Fruit fly (Drosophila melanogaster) whole organism, wandering third instar larva: ENCODE results near the gene RhoGAP71E.

Experiments
- Abd-B ChIP-seq: fragments of >200 bp; optimal IDR thresholded peaks from 2 replicates; lab custom pipeline; 2017; ENCODE audit warnings: missing biosample characterization, missing genetic modification characterization
- CG9705 ChIP-seq: fragments of 200-800 bp; sonication (Bioruptor generic); optimal IDR thresholded peaks from 2 replicates; lab custom pipeline; 2018; ENCODE audit warnings: missing biosample characterization, mild to moderate bottlenecking, missing genetic modification characterization
- CrebA ChIP-seq: fragments of 200-800 bp; sonication (Bioruptor generic); optimal IDR thresholded peaks from 2 replicates; lab custom pipeline; 2016; ENCODE audit warnings: missing biosample characterization, mild to moderate bottlenecking, missing genetic modification characterization, borderline replicate concordance
- Dfd ChIP-seq: fragments of >200 bp; optimal IDR thresholded peaks from 2 replicates; lab custom pipeline; 2017; ENCODE audit warnings: missing biosample characterization, missing genetic modification characterization
- Dif ChIP-seq: fragments of 200-275, 200-300 bp; sonication (Bioruptor generic); optimal IDR thresholded peaks from 2 replicates; lab custom pipeline; 2018; ENCODE audit warnings: missing biosample characterization, missing genetic modification characterization; ENCODE audit not compliant: partially characterized antibody
- GATAd ChIP-seq: sonication (Bioruptor generic); optimal IDR thresholded peaks from 2 replicates; lab custom pipeline; 2016; ENCODE audit warnings: missing biosample characterization, missing genetic modification characterization
- HLH106 ChIP-seq: fragments of 200-800 bp; optimal IDR thresholded peaks from 3 replicates; lab custom pipeline; 2019; ENCODE audit warnings: missing biosample characterization, mild to moderate bottlenecking, missing genetic modification characterization, moderate library complexity
- Hnf4 ChIP-seq: fragments of 200-800 bp; sonication (Bioruptor generic); optimal IDR thresholded peaks from 2 replicates; lab custom pipeline; 2016; ENCODE audit warnings: missing biosample characterization, mild to moderate bottlenecking, missing genetic modification characterization
- Hr78 ChIP-seq: fragments of >200 bp; optimal IDR thresholded peaks from 2 replicates; lab custom pipeline; 2017; ENCODE audit warnings: missing biosample characterization, missing genetic modification characterization
- Hr83 ChIP-seq: fragments of 200-300 bp; sonication (Bioruptor generic); optimal IDR thresholded peaks from 2 replicates; lab custom pipeline; 2016; ENCODE audit warnings: missing biosample characterization, mild to moderate bottlenecking, missing genetic modification characterization, moderate library complexity; ENCODE audit not compliant: poor library complexity, severe bottlenecking
- Jra ChIP-seq: sonication (Bioruptor generic); optimal IDR thresholded peaks from 2 replicates; lab custom pipeline; 2016; ENCODE audit warnings: missing biosample characterization, missing genetic modification characterization
- Mio ChIP-seq: sonication (Bioruptor generic); optimal IDR thresholded peaks from 2 replicates; lab custom pipeline; 2016; ENCODE audit warnings: missing biosample characterization, missing genetic modification characterization
- Myc ChIP-seq: fragments of >200 bp; optimal IDR thresholded peaks from 2 replicates; lab custom pipeline; 2017
- N ChIP-seq: fragments of >200 bp; optimal IDR thresholded peaks from 2 replicates; lab custom pipeline; 2018; ENCODE audit warnings: missing biosample characterization, missing external identifiers, missing genetic modification characterization
- OdsH ChIP-seq: fragments of 200-800 bp; sonication (Bioruptor generic); optimal IDR thresholded peaks from 2 replicates; lab custom pipeline; 2016; ENCODE audit warnings: missing biosample characterization, mild to moderate bottlenecking, missing genetic modification characterization
- Rel ChIP-seq, 2 experiments: fragments of 200-800 bp; sonication (Bioruptor generic) in 1 of 2; optimal IDR thresholded peaks; 2 replicates in 1 of 2; 3 replicates in 1 of 2; lab custom pipeline; 2016 to 2019; ENCODE audit warnings: mild to moderate bottlenecking in 2 of 2, missing biosample characterization in 2 of 2, missing genetic modification characterization in 2 of 2, moderate library complexity in 1 of 2
- Sp1 ChIP-seq: fragments of 200-800 bp; sonication (Bioruptor generic); optimal IDR thresholded peaks from 3 replicates; lab custom pipeline; 2019; ENCODE audit warnings: missing biosample characterization, mild to moderate bottlenecking, missing genetic modification characterization, moderate library complexity
- Vsx2 ChIP-seq: fragments of 200-300, 225-300 bp; sonication (Bioruptor generic); optimal IDR thresholded peaks from 2 replicates; lab custom pipeline; 2018; ENCODE audit warnings: missing biosample characterization, missing genetic modification characterization; ENCODE audit not compliant: partially characterized antibody
- br ChIP-seq: fragments of 200-800 bp; sonication (Bioruptor generic); optimal IDR thresholded peaks from 2 replicates; lab custom pipeline; 2016; ENCODE audit warnings: missing biosample characterization, missing genetic modification characterization
- brk ChIP-seq: fragments of 200-800 bp; sonication (Bioruptor generic); optimal IDR thresholded peaks from 2 replicates; lab custom pipeline; 2016; ENCODE audit warnings: missing biosample characterization, mild to moderate bottlenecking, missing genetic modification characterization
- dl ChIP-seq, 2 experiments: fragments of 175-275, 200-275 bp in 1 of 2; fragments of 200-275 bp in 1 of 2; sonication (Bioruptor generic); optimal IDR thresholded peaks; lab custom pipeline; 2018; ENCODE audit warnings: mild to moderate bottlenecking in 2 of 2, missing biosample characterization in 2 of 2, missing genetic modification characterization in 2 of 2, moderate library complexity in 2 of 2; ENCODE audit not compliant: partially characterized antibody in 2 of 2, insufficient read depth in 1 of 2
- dsf ChIP-seq: sonication (Bioruptor generic); optimal IDR thresholded peaks from 2 replicates; lab custom pipeline; 2016; ENCODE audit warnings: missing biosample characterization, missing genetic modification characterization, borderline replicate concordance
- ey ChIP-seq: fragments of 200-800 bp; sonication (Bioruptor generic); optimal IDR thresholded peaks from 2 replicates; lab custom pipeline; 2016; ENCODE audit warnings: missing biosample characterization, missing genetic modification characterization
- foxo ChIP-seq, 2 experiments: fragments of 200-800 bp; sonication (Bioruptor generic); optimal IDR thresholded peaks; 2 replicates in 1 of 2; 3 replicates in 1 of 2; lab custom pipeline; 2016 to 2017; ENCODE audit warnings: missing biosample characterization in 2 of 2, missing genetic modification characterization in 2 of 2
- fru ChIP-seq: fragments of 200-800 bp; sonication (Bioruptor generic); optimal IDR thresholded peaks from 3 replicates; lab custom pipeline; 2016; ENCODE audit warnings: missing biosample characterization, mild to moderate bottlenecking, missing genetic modification characterization
- h ChIP-seq: fragments of 200-800 bp; sonication (Bioruptor generic); optimal IDR thresholded peaks from 3 replicates; lab custom pipeline; 2016; ENCODE audit warnings: missing biosample characterization, mild to moderate bottlenecking, missing genetic modification characterization
- jim ChIP-seq: fragments of 175-275, 200-325 bp; sonication (Bioruptor generic); optimal IDR thresholded peaks from 2 replicates; lab custom pipeline; 2016; ENCODE audit warnings: missing biosample characterization, mild to moderate bottlenecking, missing genetic modification characterization
- lola ChIP-seq: fragments of >200 bp; optimal IDR thresholded peaks from 2 replicates; lab custom pipeline; 2017; ENCODE audit warnings: missing biosample characterization, missing genetic modification characterization
- pan ChIP-seq: fragments of >200 bp; optimal IDR thresholded peaks from 2 replicates; lab custom pipeline; 2017
- psq ChIP-seq: fragments of 200-800 bp; sonication (Bioruptor generic); optimal IDR thresholded peaks from 3 replicates; lab custom pipeline; 2017; ENCODE audit warnings: missing biosample characterization, mild to moderate bottlenecking, missing genetic modification characterization, moderate library complexity
- rgr ChIP-seq: fragments of 200-800 bp; sonication (Bioruptor generic); optimal IDR thresholded peaks from 3 replicates; lab custom pipeline; 2016; ENCODE audit warnings: missing biosample characterization, mild to moderate bottlenecking, missing genetic modification characterization
- sage ChIP-seq: fragments of 200-800 bp; sonication (Bioruptor generic); optimal IDR thresholded peaks from 2 replicates; lab custom pipeline; 2016; ENCODE audit warnings: missing biosample characterization, mild to moderate bottlenecking, missing genetic modification characterization
- sv ChIP-seq: fragments of 200-800 bp; sonication (Bioruptor generic); optimal IDR thresholded peaks from 3 replicates; lab custom pipeline; 2016; ENCODE audit warnings: missing biosample characterization, missing genetic modification characterization
- tai ChIP-seq: sonication (Bioruptor generic); optimal IDR thresholded peaks from 2 replicates; lab custom pipeline; 2016; ENCODE audit warnings: missing biosample characterization, missing genetic modification characterization
- usp ChIP-seq: fragments of >200 bp; optimal IDR thresholded peaks from 2 replicates; lab custom pipeline; 2017; ENCODE audit warnings: missing biosample characterization, missing genetic modification characterization
- woc ChIP-seq: sonication (Bioruptor generic); optimal IDR thresholded peaks from 2 replicates; lab custom pipeline; 2016; ENCODE audit warnings: missing biosample characterization, mild to moderate bottlenecking, missing genetic modification characterization

Gene RhoGAP71E

dm6 chr3L:15548843-15549242 lies 39.8 kb upstream of the RhoGAP71E start:
- TF ChIP-seq dsf (GFP tag; lab: Kevin White, UChicago) (no peak), sv (no peak), GATAd (no peak), Jra (GFP tag; lab: Kevin White, UChicago) (no peak), brk (peak; percentile 13), Dfd (no peak), ey (GFP tag; lab: Kevin White, UChicago) (no peak), dl (GFP tag; optimal IDR thresholded peaks at IDR 0.05; lab: Kevin White, UChicago; ENCODE audit: insufficient read depth in 1 of 2, partially characterized antibody in 2 of 2) (no peak), sage (GFP tag; lab: Kevin White, UChicago) (no peak), Dif (GFP tag; lab: Kevin White, UChicago) (no peak), Hnf4 (GFP tag; lab: Kevin White, UChicago) (no peak), jim (GFP tag; lab: Kevin White, UChicago) (no peak), foxo (GFP tag; optimal IDR thresholded peaks at IDR 0.05; lab: Kevin White, UChicago) (peak in 1 of 2 experiments; percentile 13), Rel (GFP tag; optimal IDR thresholded peaks at IDR 0.05; lab: Kevin White, UChicago) (no peak), Rel (tag; optimal IDR thresholded peaks at IDR 0.05; lab: Kevin White, UChicago) (no peak), N (GFP tag; lab: Kevin White, UChicago) (no peak), usp (GFP tag; lab: Kevin White, UChicago) (no peak), tai (no peak), woc (GFP tag; lab: Kevin White, UChicago) (no peak), Myc (lab: Kevin White, UChicago) (no peak), h (peak; percentile 63), OdsH (GFP tag; lab: Kevin White, UChicago) (peak; percentile 40), Sp1 (GFP tag; lab: Kevin White, UChicago) (peak; percentile 42), Hr83 (peak; percentile 42), rgr (GFP tag; lab: Kevin White, UChicago) (peak; percentile 42), Vsx2 (GFP tag; lab: Kevin White, UChicago) (no peak), fru (GFP tag; lab: Kevin White, UChicago) (peak; percentile 13), HLH106 (tag; lab: Kevin White, UChicago) (no peak), br (GFP tag; lab: Kevin White, UChicago) (peak; percentile 17), Abd-B (GFP tag; lab: Kevin White, UChicago) (no peak), psq (no peak), pan (no peak), CG9705 (GFP tag; lab: Kevin White, UChicago) (no peak), Mio (GFP tag; lab: Kevin White, UChicago) (no peak), Hr78 (GFP tag; lab: Kevin White, UChicago) (no peak), lola (GFP tag; lab: Kevin White, UChicago) (no peak)
- TF ChIP-seq, all 38 proteins: peak for 9

- TF ChIP-seq Dfd (peak; percentile 79), h (peak; percentile 24), Myc (lab: Kevin White, UChicago) (peak; percentile 36), Hr83 (peak; percentile 54), Hnf4 (GFP tag; lab: Kevin White, UChicago) (peak; percentile 65), CrebA (no peak), dl (GFP tag; optimal IDR thresholded peaks at IDR 0.05; lab: Kevin White, UChicago; ENCODE audit: insufficient read depth in 1 of 2, partially characterized antibody in 2 of 2) (peak in 1 of 2 experiments; percentile 7), Rel (GFP tag; optimal IDR thresholded peaks at IDR 0.05; lab: Kevin White, UChicago) (no peak), Rel (tag; optimal IDR thresholded peaks at IDR 0.05; lab: Kevin White, UChicago) (peak; percentile 100), pan (no peak), HLH106 (tag; lab: Kevin White, UChicago) (peak; percentile 13), foxo (GFP tag; optimal IDR thresholded peaks at IDR 0.05; lab: Kevin White, UChicago) (no peak), Vsx2 (GFP tag; lab: Kevin White, UChicago) (no peak), sage (GFP tag; lab: Kevin White, UChicago) (peak; percentile 35), br (GFP tag; lab: Kevin White, UChicago) (peak; percentile 45), dsf (GFP tag; lab: Kevin White, UChicago) (no peak), Jra (GFP tag; lab: Kevin White, UChicago) (peak; percentile 76), Sp1 (GFP tag; lab: Kevin White, UChicago) (peak; percentile 56), fru (GFP tag; lab: Kevin White, UChicago) (peak; percentile 27), lola (GFP tag; lab: Kevin White, UChicago) (no peak)
These were observed 34.5 kb upstream of the RhoGAP71E start, which contains the start of gene AGO2 for dm6 chr3L:15553993-15554644. Gene AGO2 (plus strand): TSS chr3L:15554113.
